Worm (Caenorhabditis elegans) whole organism, L4/young adult: ENCODE measurements around the gene btb-10.
"Not testable (repeated sequence)": the region's sequence is repeated elsewhere in the genome, so short reads cannot be mapped to it uniquely, and the experiment has no call there.

Experiments
- W03F9.2 ChIP-seq: fragments of 150-350 bp; optimal IDR thresholded peaks from 2 replicates; lab custom pipeline; 2014; ENCODE audit warnings: missing biosample characterization, missing genetic modification characterization
- dao-5 ChIP-seq: sonication (generic microtip); optimal IDR thresholded peaks from 2 replicates; lab custom pipeline; 2016; ENCODE audit warnings: missing genotype, missing genetic modification characterization, moderate library complexity, missing compliant biosample characterization
- him-1 ChIP-seq: sonication (generic microtip); optimal IDR thresholded peaks from 2 replicates; lab custom pipeline; 2016; ENCODE audit warnings: missing genotype, missing genetic modification reagents, missing genetic modification characterization, missing compliant biosample characterization

The btb-10 gene

DNA sequence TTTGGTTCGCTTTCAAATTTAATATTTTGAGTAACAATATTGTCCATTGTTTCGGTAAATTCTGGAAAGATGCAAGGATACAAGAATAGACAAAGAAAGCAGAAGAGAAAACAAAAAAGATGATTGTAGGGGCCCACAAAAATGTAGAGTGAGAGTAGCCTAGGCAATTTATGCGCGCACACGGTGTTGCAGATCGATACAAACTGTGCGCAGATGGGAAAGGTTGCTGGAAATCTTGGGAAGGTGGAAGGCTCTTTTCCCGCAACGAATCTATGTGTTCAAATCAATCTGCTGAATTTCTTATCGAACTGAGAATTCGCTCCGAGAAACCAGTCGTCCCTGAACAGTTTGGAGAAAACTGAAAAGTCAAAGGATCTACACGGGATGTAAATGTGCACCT, at the start of gene btb-10:
TSS of gene btb-10 (minus strand) at position 101 of the 400 bp plus-strand sequence.
- not testable (repeated sequence) for TF ChIP-seq W03F9.2, dao-5, him-1 (tag; lab: Kevin White, UChicago)

DNA sequence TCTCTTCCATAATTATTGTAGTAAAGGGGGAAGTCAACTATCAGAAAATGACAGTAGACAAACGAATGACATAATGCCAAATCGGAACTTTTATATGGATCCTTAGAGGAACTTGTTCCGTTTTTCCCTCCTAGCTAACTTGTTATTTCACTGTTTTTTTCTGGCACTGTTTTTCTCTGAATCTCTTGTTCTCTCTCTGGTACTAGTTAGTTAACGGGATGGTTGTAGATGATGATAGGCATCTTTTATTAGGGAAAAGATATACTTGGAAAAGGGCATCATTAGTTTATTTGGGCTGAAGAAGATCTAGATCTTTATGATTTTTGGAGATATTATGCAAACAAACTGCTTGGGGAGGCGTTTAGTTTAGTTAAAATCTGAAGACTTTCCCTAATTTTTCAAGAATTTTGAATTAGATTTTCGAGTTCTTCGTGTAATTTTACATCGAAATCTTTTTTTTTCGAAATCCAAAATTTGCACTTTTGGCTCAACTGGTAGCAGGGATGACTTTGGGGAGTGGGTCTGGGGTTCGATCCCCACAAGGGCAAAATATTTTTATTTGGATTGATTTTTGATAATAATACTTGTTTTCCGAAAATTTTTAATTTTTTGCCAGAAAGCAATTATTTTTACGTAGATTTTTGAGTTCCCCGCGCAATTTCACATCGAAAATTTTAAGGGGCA, 46.5 kb upstream of the btb-10 start, which contains the start of gene col-40:
TSS of gene col-40 (minus strand) at position 51 of the 684 bp plus-strand sequence.
- no peak for TF ChIP-seq dao-5 (tag; lab: Kevin White, UChicago)
- TF ChIP-seq W03F9.2 (tag; lab: Kevin White, UChicago): no peak
- no peak for TF ChIP-seq him-1 (tag; lab: Kevin White, UChicago)

DNA sequence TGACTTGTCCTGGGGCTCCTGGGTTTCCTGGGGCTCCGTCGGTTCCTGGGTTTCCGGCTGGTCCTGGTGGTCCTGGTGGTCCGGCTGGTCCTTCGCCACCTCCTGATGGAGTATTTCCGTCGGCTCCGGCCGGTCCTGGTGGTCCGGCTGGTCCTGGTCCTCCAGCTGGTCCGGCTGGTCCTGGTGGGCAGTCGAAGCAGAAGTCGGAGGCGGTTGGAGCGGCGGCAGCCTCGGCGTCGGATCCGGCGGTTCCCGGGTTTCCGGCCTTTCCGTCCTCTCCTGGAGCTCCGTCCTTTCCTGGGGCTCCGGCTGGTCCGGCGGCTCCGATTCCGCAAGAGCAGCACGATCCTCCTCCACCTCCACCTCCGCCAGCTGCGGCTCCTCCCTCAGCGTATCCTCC, 44.7 kb upstream of the btb-10 start:
- TF ChIP-seq dao-5 (tag; lab: Kevin White, UChicago) (no peak), W03F9.2 (tag; lab: Kevin White, UChicago) (no peak), him-1 (tag; lab: Kevin White, UChicago) (no peak)

DNA sequence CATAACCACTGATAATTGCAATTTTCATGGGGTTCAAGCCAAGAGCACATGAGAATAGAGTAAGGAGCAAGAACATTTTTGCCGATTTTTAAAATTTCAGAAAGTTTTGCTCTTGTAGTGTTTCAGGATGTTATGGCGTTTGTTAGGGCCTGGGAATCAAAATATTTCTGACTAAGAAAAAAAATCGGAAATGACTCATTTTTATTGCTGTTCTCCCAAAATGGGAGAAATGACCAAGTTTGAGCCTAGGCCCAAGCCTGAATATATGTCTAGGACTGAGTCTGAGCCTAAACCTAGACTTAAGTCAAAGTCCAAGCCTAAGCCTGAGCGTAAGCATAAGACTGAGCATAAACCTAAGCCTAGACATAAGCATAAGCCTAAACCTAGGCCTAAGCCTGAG, 43.8 kb upstream of the btb-10 start, which contains the start of gene T13B5.9:
TSS of gene T13B5.9 (minus strand) at position 101 of the 400 bp plus-strand sequence.
- TF ChIP-seq dao-5 (tag; lab: Kevin White, UChicago): no peak

DNA sequence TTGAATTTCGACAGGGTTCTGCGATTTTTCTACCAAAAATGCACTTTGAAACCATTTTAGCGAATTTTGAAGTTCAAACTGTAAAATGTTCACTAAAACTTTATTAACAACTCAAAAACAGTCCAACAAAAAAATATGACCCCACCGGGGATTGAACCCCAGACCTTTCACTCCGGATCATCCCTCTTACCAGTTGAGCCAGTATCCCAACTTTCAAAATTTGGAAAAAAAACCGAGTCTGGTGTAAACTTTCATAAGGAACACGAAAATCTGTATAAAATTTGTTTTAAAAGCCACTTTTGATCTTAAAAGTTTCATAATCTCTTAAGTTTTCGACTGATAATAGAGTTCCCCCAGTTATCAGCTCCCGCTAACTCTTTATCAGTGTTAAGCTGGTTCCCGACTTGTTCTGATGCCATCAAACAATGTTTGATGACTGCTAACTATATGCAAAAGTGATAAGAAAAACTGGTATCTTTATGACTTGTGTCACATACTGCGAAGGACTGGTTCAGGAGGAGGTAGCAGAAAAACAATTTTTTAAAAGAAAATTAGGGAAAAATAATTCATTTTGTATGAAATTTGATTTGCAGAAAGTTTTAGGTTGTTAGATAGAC, 43.0 kb upstream of the btb-10 start:
- TF ChIP-seq him-1 (tag; lab: Kevin White, UChicago): no peak
- TF ChIP-seq dao-5 (tag; lab: Kevin White, UChicago): no peak
- TF ChIP-seq W03F9.2 (tag; lab: Kevin White, UChicago): no peak

DNA sequence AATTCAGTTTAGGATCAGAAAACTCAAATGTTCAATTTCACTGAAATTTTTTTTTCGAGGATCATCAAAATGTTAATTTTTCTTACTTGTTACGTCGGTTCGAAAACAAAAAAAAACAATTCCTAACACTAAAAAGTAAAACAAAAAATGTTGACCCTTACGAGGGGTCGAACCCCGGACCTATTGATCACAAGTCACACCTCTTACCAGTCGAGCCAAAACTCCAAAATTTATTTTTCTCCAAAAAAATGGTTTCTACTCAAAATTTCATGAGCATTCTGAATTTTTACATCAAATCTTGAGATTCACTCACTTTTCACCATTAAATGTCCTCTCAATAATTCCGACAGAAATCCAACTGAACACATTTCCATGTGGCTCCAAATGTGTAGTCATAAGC, 41.6 kb upstream of the btb-10 start:
- TF ChIP-seq dao-5 (tag; lab: Kevin White, UChicago) (no peak), him-1 (tag; lab: Kevin White, UChicago) (no peak), W03F9.2 (tag; lab: Kevin White, UChicago) (no peak)

DNA sequence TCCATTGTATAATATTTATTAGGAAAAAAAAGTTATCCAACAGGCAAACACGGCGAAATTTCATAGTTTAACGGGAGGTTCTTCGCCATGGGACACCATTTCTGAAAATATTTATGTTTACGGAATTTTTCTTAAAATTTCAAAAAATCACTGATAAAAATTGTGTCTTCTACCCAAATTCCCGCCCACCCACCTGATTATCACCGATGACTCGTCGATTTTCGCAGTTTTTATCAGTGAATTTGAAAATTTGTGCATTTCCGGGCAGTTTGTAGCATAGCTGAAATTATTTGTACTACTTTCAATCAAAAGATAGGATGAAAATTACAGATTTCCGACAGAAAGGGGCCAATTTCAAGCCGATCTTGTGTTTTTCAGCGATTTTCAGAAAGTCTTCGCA, 40.8 kb upstream of the btb-10 start:
- TF ChIP-seq him-1 (tag; lab: Kevin White, UChicago): no peak
- no peak for TF ChIP-seq W03F9.2 (tag; lab: Kevin White, UChicago)
- no peak for TF ChIP-seq dao-5 (tag; lab: Kevin White, UChicago)

DNA sequence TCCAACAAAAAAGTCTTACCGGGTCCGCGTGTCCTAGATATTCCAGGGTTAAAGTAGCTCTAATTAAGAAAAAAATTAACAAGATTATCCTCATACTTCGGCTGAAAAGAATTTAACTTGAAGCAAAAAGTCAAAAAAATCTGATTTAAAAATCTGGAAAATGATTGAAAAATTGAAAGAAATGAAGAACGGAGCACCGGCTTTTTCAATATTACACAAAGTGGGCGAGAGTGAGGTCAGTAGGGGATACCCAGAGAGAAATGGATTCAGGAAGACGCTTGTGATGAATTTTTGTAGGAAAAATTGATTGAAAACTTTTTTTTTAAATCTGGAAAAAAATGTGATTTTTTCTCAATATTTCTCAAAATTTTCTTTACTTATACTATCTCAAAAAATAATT, 40.1 kb upstream of the btb-10 start, which contains the start of gene pho-14:
TSS of gene pho-14 (minus strand) at position 101 of the 400 bp plus-strand sequence.
- TF ChIP-seq dao-5 (tag; lab: Kevin White, UChicago) (no peak), W03F9.2 (tag; lab: Kevin White, UChicago) (no peak), him-1 (tag; lab: Kevin White, UChicago) (no peak)

DNA sequence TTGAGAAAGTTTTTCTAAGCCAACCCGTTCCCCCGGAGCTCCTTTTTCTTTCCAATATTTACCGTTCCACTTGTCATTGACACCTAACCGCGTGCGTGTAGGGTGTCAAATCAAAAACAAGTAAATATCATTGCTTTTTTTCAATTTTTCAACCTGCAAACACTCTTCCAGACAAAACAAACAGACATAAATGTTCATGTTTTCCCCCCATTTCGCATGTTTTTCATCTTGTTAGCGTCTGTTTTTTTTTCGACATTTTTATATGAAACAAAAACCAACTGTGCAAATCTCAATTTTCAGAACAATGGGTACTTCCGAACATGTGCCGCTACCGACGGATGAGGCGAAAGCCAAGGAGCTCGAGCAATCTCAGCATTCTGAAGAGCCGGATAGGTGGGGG, 31.1 kb upstream of the btb-10 start, which contains the start of gene snf-3:
TSS of gene snf-3 (plus strand) at position 301 of the 400 bp plus-strand sequence.
- TF ChIP-seq W03F9.2 (tag; lab: Kevin White, UChicago): no peak
- no peak for TF ChIP-seq dao-5 (tag; lab: Kevin White, UChicago)

DNA sequence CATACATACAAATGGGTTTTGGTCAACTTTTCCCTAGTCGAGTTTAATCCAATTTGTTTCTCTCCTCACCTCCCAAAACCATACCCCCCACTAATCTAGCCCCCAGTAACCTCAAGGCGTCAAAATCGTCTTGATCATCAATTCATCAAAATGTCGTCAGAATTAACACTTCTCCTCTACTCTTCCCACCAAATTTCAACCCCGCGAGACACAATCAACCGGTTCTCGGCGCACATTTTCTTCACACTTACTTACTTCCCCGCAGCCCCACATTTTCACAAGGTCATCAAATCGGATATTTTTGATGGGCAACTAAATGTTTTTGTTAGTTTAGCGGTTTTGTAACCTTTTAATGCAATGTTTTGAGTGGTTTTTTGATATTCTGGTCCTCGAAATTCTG, 30.1 kb upstream of the btb-10 start:
- TF ChIP-seq him-1 (tag; lab: Kevin White, UChicago) (no peak), dao-5 (tag; lab: Kevin White, UChicago) (no peak), W03F9.2 (tag; lab: Kevin White, UChicago) (no peak)

DNA sequence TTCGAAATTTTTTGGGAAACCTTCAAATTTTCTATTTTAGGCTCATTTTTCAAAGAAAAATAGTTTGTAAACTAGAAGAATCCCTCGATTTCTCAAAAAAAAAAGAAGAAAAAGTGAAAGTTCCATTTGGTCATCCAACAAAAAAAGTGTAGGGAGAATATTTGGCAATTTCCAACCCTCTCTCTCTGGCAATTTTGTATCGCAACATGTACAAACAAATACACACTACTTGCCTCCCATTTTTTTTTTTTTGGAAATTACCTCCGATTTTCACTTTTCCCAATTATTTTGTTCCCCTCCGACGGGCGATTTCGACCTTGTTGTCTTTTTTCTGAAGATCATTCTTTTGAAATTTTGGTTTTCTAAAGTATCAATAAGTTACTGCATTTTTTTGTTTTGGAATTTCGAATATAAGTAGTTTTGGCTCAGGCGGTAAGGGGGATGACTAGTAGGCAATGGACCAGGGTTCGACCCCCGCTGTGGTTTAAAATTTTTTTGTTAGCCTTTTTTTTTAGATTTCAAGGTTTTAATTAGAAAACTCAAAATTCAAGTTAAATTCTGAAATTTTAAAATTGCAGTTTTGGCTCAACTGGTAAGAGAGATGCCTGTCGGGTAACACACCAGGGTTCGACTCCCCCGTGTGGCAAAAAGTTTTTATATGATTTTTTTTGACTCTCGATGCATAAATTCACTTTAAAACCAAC, 28.1 kb upstream of the btb-10 start:
- no peak for TF ChIP-seq W03F9.2 (tag; lab: Kevin White, UChicago)
- TF ChIP-seq him-1 (tag; lab: Kevin White, UChicago): no peak
- TF ChIP-seq dao-5 (tag; lab: Kevin White, UChicago): no peak

DNA sequence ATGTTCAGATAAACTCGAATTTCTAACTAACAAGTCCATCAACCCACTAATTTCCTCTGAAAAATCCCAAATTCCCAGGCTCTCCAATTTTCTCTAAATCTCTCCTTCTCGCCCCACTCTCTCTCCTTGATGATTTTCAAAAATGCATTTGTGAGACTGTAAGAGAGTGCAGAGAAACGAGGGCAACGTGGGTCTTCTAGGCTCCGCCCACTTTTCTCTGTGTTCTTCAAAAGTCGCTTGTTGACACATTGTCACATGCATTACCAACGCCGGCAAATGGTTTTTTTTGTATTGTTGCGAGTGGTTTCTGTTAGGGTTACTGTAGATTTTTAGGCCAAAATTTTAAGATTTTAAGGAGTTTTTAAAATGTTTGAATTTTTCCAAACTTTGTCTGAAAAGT, 25.9 kb upstream of the btb-10 start:
- no peak for TF ChIP-seq dao-5 (tag; lab: Kevin White, UChicago)
- TF ChIP-seq W03F9.2 (tag; lab: Kevin White, UChicago): no peak
- no peak for TF ChIP-seq him-1 (tag; lab: Kevin White, UChicago)

DNA sequence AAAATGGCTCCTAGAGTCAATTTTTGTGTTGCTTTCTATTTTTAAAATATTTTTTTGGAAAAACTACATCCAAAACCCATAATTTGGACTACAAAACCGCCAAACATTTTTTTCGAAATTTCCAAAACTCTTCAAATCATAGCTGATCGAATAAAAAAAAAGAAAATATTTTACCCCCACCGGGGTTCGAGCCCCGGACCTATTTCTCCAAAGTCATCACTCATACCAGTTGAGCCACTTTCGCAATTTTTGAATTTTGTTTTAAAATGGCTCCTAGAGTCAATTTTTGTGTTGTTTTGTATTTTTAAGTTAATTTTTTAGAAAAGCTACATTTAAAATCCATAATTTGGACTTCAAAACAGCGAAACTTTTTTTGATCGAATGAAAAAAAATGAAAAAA, 24.9 kb upstream of the btb-10 start:
- no peak for TF ChIP-seq him-1 (tag; lab: Kevin White, UChicago)
- TF ChIP-seq W03F9.2 (tag; lab: Kevin White, UChicago): no peak
